Worm (Caenorhabditis elegans) whole organism, L4/young adult: ENCODE results near the gene acp-2.

Experiments used
- W03F9.2 ChIP-seq: fragments of 150-350 bp; optimal IDR thresholded peaks from 2 replicates; lab custom pipeline; 2014; ENCODE audit warnings: missing biosample characterization, missing genetic modification characterization
- dao-5 ChIP-seq: sonication (generic microtip); optimal IDR thresholded peaks from 2 replicates; lab custom pipeline; 2016; ENCODE audit warnings: missing genotype, missing genetic modification characterization, moderate library complexity, missing compliant biosample characterization
- him-1 ChIP-seq: sonication (generic microtip); optimal IDR thresholded peaks from 2 replicates; lab custom pipeline; 2016; ENCODE audit warnings: missing genotype, missing genetic modification reagents, missing genetic modification characterization, missing compliant biosample characterization

The acp-2 gene

DNA sequence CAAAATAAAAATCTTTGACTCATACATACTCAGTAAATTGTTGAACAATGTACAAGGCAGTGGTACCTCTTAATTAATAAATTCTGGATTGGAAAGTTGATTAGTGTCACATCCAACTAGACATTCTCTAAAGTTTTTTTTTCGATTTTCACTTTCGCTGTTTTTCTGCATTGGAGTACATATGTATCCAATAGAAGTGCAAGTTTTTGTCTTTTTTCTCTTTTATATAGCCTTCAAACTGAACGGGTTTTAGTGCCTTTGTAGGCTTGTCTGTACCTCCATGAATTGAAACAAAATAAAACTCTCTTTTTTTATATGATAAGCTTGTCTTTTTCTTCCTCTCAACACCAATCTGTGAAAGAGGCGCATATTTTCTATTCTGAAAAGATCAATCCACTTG lies 51.7 kb downstream of the acp-2 start:
- TF ChIP-seq him-1 (tag; lab: Kevin White, UChicago), result no peak
- no peak for TF ChIP-seq dao-5
- TF ChIP-seq W03F9.2 (tag; lab: Kevin White, UChicago), result no peak
